Fruit fly (Drosophila melanogaster): ENCODE results near the gene Svip.
A peak's percentile ranks its signal among the peaks of the same experiment; 100 is the strongest.

Svip gene

DNA sequence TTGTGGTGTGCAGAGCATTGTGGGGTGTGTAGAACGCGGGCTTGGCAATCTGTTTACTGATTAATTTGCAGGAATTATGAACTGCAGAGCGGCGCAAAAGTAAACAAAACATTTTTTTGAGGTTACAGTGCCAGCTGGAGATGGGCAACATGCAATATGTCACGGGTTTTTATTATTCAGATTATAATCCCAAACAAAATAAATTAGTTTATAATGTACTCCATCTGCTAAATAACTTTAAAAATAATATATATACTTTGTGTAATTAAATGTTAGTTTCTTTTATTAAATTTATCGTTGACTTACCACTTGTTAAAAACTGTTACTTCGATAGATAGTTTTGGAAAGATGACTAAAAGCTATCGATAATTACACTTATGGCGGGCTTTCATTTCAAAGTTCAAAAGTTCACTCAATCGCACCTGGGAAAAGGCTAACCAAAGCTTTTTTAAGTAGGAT, 12.1 kb downstream of the Svip start, which contains the start of gene Fdx1 (continued):
- TF ChIP-seq Dip3 (GFP tag; optimal IDR thresholded peaks at IDR 0.05) (no peak), Stat92E (GFP tag; optimal IDR thresholded peaks at IDR 0.05) (no peak), CG14710 (tag; optimal IDR thresholded peaks at IDR 0.05) (peak; percentile 49), CG6175 (GFP tag; IDR thresholded peaks at IDR 0.05) (no peak), CG34422 (GFP tag; IDR thresholded peaks at IDR 0.05) (peak; percentile 58; the same call in 1 of the 3 replicates), Xbp1 (GFP tag; optimal IDR thresholded peaks at IDR 0.05) (peak; percentile 34), CG10654 (GFP tag; optimal IDR thresholded peaks at IDR 0.05) (no peak), Hmx (GFP tag; optimal IDR thresholded peaks at IDR 0.05) (no peak), nmo (GFP tag; optimal IDR thresholded peaks at IDR 0.05) (peak; percentile 45), br (optimal IDR thresholded peaks at IDR 0.05) (no peak), CG31224 (GFP tag; IDR thresholded peaks at IDR 0.05) (no peak), CG9876 (GFP tag; optimal IDR thresholded peaks at IDR 0.05) (no peak), CG18764 (GFP tag; optimal IDR thresholded peaks at IDR 0.05) (peak; percentile 21), jumu (GFP tag; optimal IDR thresholded peaks at IDR 0.05) (no peak), NfI (GFP tag; optimal IDR thresholded peaks at IDR 0.05) (peak; percentile 28), CG2712 (tag; optimal IDR thresholded peaks at IDR 0.05) (peak; percentile 45), PHDP (tag; optimal IDR thresholded peaks at IDR 0.05) (peak; percentile 31), Kr (GFP tag; optimal IDR thresholded peaks at IDR 0.05) (no peak), Ptx1 (GFP tag; IDR thresholded peaks at IDR 0.05) (peak; percentile 60), run (tag; optimal IDR thresholded peaks at IDR 0.05) (no peak), Camta (GFP tag; optimal IDR thresholded peaks at IDR 0.05) (no peak), CG2120 (GFP tag; optimal IDR thresholded peaks at IDR 0.05) (peak; percentile 66), unc-4 (GFP tag; IDR thresholded peaks at IDR 0.05; ENCODE audit: partially characterized antibody) (peak; percentile 70), sc (optimal IDR thresholded peaks at IDR 0.05) (no peak), sc (GFP tag; optimal IDR thresholded peaks at IDR 0.05) (no peak), CG1647 (GFP tag; optimal IDR thresholded peaks at IDR 0.05) (no peak), Ets97D (GFP tag; optimal IDR thresholded peaks at IDR 0.05) (no peak), twi (tag; optimal IDR thresholded peaks at IDR 0.05) (no peak), CG1602 (GFP tag; optimal IDR thresholded peaks at IDR 0.05) (no peak), CG11456 (GFP tag; IDR thresholded peaks at IDR 0.05) (0 out of 3 replicates have a peak, but pooled peaks have one; percentile 27), dpn (GFP tag; optimal IDR thresholded peaks at IDR 0.05) (peak in 1 of 2 experiments; percentile 59), Mes4 (GFP tag; optimal IDR thresholded peaks at IDR 0.05) (no peak), CG43689 (GFP tag; IDR thresholded peaks at IDR 0.05) (no peak), Ssrp (tag; optimal IDR thresholded peaks at IDR 0.05) (no peak), CG11398 (GFP tag; optimal IDR thresholded peaks at IDR 0.05) (no peak), sna (GFP tag; IDR thresholded peaks at IDR 0.05; ENCODE audit: partially characterized antibody) (peak; percentile 77), CG17612 (GFP tag; IDR thresholded peaks at IDR 0.05) (no peak), Hr3 (GFP tag; optimal IDR thresholded peaks at IDR 0.05) (peak; percentile 35), CG4730 (GFP tag; IDR thresholded peaks at IDR 0.05) (no peak), CG10462 (GFP tag; optimal IDR thresholded peaks at IDR 0.05) (no peak), CG3065 (GFP tag; optimal IDR thresholded peaks at IDR 0.05) (no peak), CG7745 (tag; optimal IDR thresholded peaks at IDR 0.05) (no peak), Rx (GFP tag; IDR thresholded peaks at IDR 0.05) (no peak), her (GFP tag; optimal IDR thresholded peaks at IDR 0.05) (no peak), Dp (GFP tag; optimal IDR thresholded peaks at IDR 0.05) (peak; percentile 85), ranshi (GFP tag; IDR thresholded peaks at IDR 0.05) (peak; percentile 37; the same call in 1 of the 2 replicates), CG1024 (GFP tag; IDR thresholded peaks at IDR 0.05) (no peak), gce (GFP tag; IDR thresholded peaks at IDR 0.05) (0 out of 3 replicates have a peak, but pooled peaks have one; percentile 51), CG1233 (GFP tag; optimal IDR thresholded peaks at IDR 0.05) (no peak), HLH3B (GFP tag; IDR thresholded peaks at IDR 0.05) (peak; percentile 38; the same call in 1 of the 2 replicates), fd3F (GFP tag; optimal IDR thresholded peaks at IDR 0.05) (peak; percentile 16), CG4360 (GFP tag; IDR thresholded peaks at IDR 0.05) (no peak)
